Worm (Caenorhabditis elegans) whole organism, L1 larva: Measurements from ENCODE around the gene Y73C8B.9.

ENCODE experiments used
- C16A3.4 ChIP-seq: fragments of 150-350 bp; optimal IDR thresholded peaks from 2 replicates; lab custom pipeline; 2014; ENCODE audit warnings: missing biosample characterization, missing genetic modification characterization
- ces-1 ChIP-seq: fragments of 150-350 bp; optimal IDR thresholded peaks from 2 replicates; lab custom pipeline; 2014; ENCODE audit warnings: missing biosample characterization, missing genetic modification reagents, missing genetic modification characterization
- jun-1 ChIP-seq: fragments of 150-350 bp; optimal IDR thresholded peaks from 2 replicates; lab custom pipeline; 2014; ENCODE audit warnings: missing biosample characterization, missing genetic modification reagents, missing genetic modification characterization
- mef-2 ChIP-seq: fragments of 150-350 bp; optimal IDR thresholded peaks from 2 replicates; lab custom pipeline; 2014; ENCODE audit warnings: missing biosample characterization, missing genetic modification characterization
- nhr-237 ChIP-seq: fragments of 150-350 bp; optimal IDR thresholded peaks from 2 replicates; lab custom pipeline; 2014; ENCODE audit warnings: missing biosample characterization, missing genetic modification characterization
- nhr-85 ChIP-seq: sonication (generic microtip); peaks from one replicate; lab custom pipeline; 2016; ENCODE audit warnings: missing genetic modification characterization, inconsistent platforms, missing compliant biosample characterization
- skn-1 ChIP-seq: fragments of 150-350 bp; optimal IDR thresholded peaks from 2 replicates; lab custom pipeline; 2014; ENCODE audit warnings: missing biosample characterization, missing genetic modification characterization
- sup-37 ChIP-seq: fragments of 200-800 bp; sonication (Bioruptor generic); optimal IDR thresholded peaks from 2 replicates; lab custom pipeline; 2018; ENCODE audit warnings: mild to moderate bottlenecking, missing genetic modification characterization, missing compliant biosample characterization
- unc-62 ChIP-seq: fragments of 150-350 bp; optimal IDR thresholded peaks from 2 replicates; lab custom pipeline; 2014; ENCODE audit warnings: missing biosample characterization, missing genetic modification reagents, missing genetic modification characterization

DNA sequence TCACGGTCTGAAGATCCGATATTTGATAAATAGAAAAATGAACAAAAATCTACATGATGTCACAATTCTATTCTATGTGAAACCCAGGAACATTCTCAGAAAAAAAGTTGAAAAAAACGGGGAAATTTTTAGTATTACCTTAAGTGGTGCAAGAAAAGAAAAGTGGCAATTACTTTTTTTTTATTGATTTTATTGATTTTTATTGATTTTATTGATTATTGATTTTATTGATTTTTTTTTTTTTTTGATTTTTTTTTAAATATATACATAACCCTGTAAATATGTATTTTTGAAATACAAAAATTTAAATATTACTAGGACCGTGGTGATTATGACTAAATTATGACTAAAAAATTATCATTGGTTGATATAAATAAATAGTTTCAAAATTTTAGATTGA is 21.7 kb upstream of the Y73C8B.9 start:
- TF ChIP-seq nhr-237 (tag; lab: Kevin White, UChicago) (no peak), jun-1 (tag; lab: Kevin White, UChicago) (no peak), nhr-85 (no peak), unc-62 (GFP tag; lab: Kevin White, UChicago) (no peak), mef-2 (tag; lab: Kevin White, UChicago) (no peak), skn-1 (no peak), C16A3.4 (tag; lab: Kevin White, UChicago) (no peak), ces-1 (GFP tag; lab: Kevin White, UChicago) (no peak), sup-37 (GFP tag; lab: Kevin White, UChicago) (no peak)
